Worm (Caenorhabditis elegans): Measurements from ENCODE around the gene C50D2.6.

DNA sequence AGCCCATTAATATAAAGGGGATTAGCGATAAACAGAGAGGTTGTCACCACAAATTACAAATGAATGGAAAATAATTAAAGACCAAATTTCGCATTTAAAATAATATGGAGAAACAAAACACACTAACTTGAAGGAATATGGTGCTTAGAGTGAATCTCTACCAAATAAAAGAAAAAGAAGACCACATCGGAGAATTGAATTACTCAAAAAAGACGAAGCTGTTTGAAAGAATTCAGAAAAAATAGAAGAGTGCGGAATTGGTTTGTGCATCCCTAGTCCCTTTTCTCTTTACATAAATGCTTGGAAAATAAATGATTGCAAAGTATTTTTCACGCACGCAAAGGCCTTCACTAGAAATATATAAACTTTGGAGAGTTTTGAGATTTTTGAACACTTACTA, 10.3 kb upstream of the C50D2.6 start:
- TF ChIP-seq unc-62 (GFP tag; optimal IDR thresholded peaks at IDR 0.05) (no peak), ces-1 (GFP tag; optimal IDR thresholded peaks at IDR 0.05) (no peak), lsy-2 (tag; optimal IDR thresholded peaks at IDR 0.05) (no peak), dpl-1 (GFP tag; optimal IDR thresholded peaks at IDR 0.05) (no peak), nhr-11 (tag; optimal IDR thresholded peaks at IDR 0.05) (no peak)

Measured in whole organism, L1 larva.